Fruit fly (Drosophila melanogaster): ENCODE results near the gene yem.

The yem gene

DNA sequence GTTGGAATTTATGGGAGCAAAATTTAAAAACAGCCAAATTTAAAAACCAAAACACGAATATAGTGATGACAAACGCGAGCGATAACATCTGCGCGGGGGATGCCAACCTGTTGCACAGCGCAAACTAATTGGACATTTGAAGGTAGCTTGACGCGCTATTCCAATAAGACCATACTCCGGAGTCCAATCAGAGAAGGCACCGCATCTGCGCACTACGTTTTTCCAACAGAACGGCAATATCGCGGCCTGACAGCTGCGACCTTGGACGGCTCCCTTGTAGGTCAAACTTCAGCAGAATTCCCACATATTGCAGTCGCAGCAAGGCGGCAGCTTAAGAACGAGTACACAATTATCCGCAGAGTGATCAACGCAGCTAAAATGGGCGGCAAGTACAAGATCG lies 25.4 kb upstream of the yem start, which contains the start of the genes CG11882 and Pglym78 (continued):
- no peak for TF ChIP-seq Asciz (GFP tag; optimal IDR thresholded peaks at IDR 0.05)
- no peak for TF ChIP-seq CG16815 (GFP tag; optimal IDR thresholded peaks at IDR 0.05)
- peak; percentile 83 for TF ChIP-seq vvl (GFP tag; IDR thresholded peaks at IDR 0.05)
- no peak for TF ChIP-seq BtbVII (GFP tag; optimal IDR thresholded peaks at IDR 0.05)
- TF ChIP-seq Doc3 (GFP tag; IDR thresholded peaks at IDR 0.05; ENCODE audit: partially characterized antibody): no peak
- peak; percentile 15; the same call in 1 of the 3 replicates for TF ChIP-seq so (GFP tag; IDR thresholded peaks at IDR 0.05)
- peak; percentile 22; the same call in 1 of the 2 replicates for TF ChIP-seq CG6689 (GFP tag; IDR thresholded peaks at IDR 0.05)
- peak; percentile 20 for TF ChIP-seq CG8478 (optimal IDR thresholded peaks at IDR 0.05)
- peak; percentile 41; the same call in 1 of the 2 replicates for TF ChIP-seq wdn (GFP tag; IDR thresholded peaks at IDR 0.05)
- no peak for TF ChIP-seq CG10959 (GFP tag; IDR thresholded peaks at IDR 0.05)
- TF ChIP-seq Kr (GFP tag; optimal IDR thresholded peaks at IDR 0.05): no peak
- TF ChIP-seq CG10209 (GFP tag; optimal IDR thresholded peaks at IDR 0.05): no peak
- TF ChIP-seq sisA (GFP tag; IDR thresholded peaks at IDR 0.05): peak; percentile 56
- peak; percentile 15; the same call in 1 of the 2 replicates for TF ChIP-seq sens-2 (GFP tag; IDR thresholded peaks at IDR 0.05)
- no peak for TF ChIP-seq jigr1 (GFP tag; IDR thresholded peaks at IDR 0.05)
- TF ChIP-seq CG6654 (GFP tag; optimal IDR thresholded peaks at IDR 0.05): no peak
- no peak for TF ChIP-seq ems (GFP tag; optimal IDR thresholded peaks at IDR 0.05)
- TF ChIP-seq Hr39 (optimal IDR thresholded peaks at IDR 0.05): no peak
- TF ChIP-seq Xbp1 (GFP tag; optimal IDR thresholded peaks at IDR 0.05): peak; percentile 52
- TF ChIP-seq CG10366 (GFP tag; IDR thresholded peaks at IDR 0.05): no peak
- peak; percentile 37; the same call in 1 of the 2 replicates for TF ChIP-seq Drgx (GFP tag; IDR thresholded peaks at IDR 0.05)
- TF ChIP-seq chif (GFP tag; optimal IDR thresholded peaks at IDR 0.05): peak in 1 of 2 experiments; percentile 25
- TF ChIP-seq CG30403 (GFP tag; optimal IDR thresholded peaks at IDR 0.05): peak; percentile 50
- TF ChIP-seq HmgZ (tag; optimal IDR thresholded peaks at IDR 0.05): peak; percentile 89
- peak; percentile 98 for TF ChIP-seq pzg (GFP tag; optimal IDR thresholded peaks at IDR 0.05)
- no peak for TF ChIP-seq CG3407 (GFP tag; optimal IDR thresholded peaks at IDR 0.05)
- TF ChIP-seq CkIIα-i1 (GFP tag; IDR thresholded peaks at IDR 0.05): no peak
- TF ChIP-seq CG7357 (GFP tag; IDR thresholded peaks at IDR 0.05): no peak
- TF ChIP-seq run (tag; optimal IDR thresholded peaks at IDR 0.05): no peak
- no peak for TF ChIP-seq Bteb2 (GFP tag; optimal IDR thresholded peaks at IDR 0.05)
- no peak for TF ChIP-seq fd64A (GFP tag; optimal IDR thresholded peaks at IDR 0.05)
- peak; percentile 48 for TF ChIP-seq CG18599 (GFP tag; optimal IDR thresholded peaks at IDR 0.05)
- peak; percentile 91 for TF ChIP-seq CG1603 (tag; optimal IDR thresholded peaks at IDR 0.05)
- TF ChIP-seq chm (GFP tag; IDR thresholded peaks at IDR 0.05): peak; percentile 80
- TF ChIP-seq Hr3 (GFP tag; optimal IDR thresholded peaks at IDR 0.05): peak; percentile 81
- TF ChIP-seq Rfx (GFP tag; IDR thresholded peaks at IDR 0.05): peak; percentile 75
- no peak for TF ChIP-seq D19A (tag; optimal IDR thresholded peaks at IDR 0.05)
- TF ChIP-seq CG7271 (tag; optimal IDR thresholded peaks at IDR 0.05): no peak
- TF ChIP-seq gcm2 (GFP tag; optimal IDR thresholded peaks at IDR 0.05): no peak
- TF ChIP-seq CG4820 (GFP tag; optimal IDR thresholded peaks at IDR 0.05): no peak
- TF ChIP-seq CG9797 (GFP tag; optimal IDR thresholded peaks at IDR 0.05): peak; percentile 72
- TF ChIP-seq ab (GFP tag; optimal IDR thresholded peaks at IDR 0.05): no peak
- TF ChIP-seq CG3065 (GFP tag; optimal IDR thresholded peaks at IDR 0.05): peak; percentile 27
- no peak for TF ChIP-seq dmrt99B (tag; optimal IDR thresholded peaks at IDR 0.05)
- TF ChIP-seq CG4282 (GFP tag; optimal IDR thresholded peaks at IDR 0.05): peak; percentile 47
- no peak for TF ChIP-seq CG2678 (tag; optimal IDR thresholded peaks at IDR 0.05)
- TF ChIP-seq sim (GFP tag; IDR thresholded peaks at IDR 0.05): no peak
- no peak for TF ChIP-seq HLH3B (GFP tag; IDR thresholded peaks at IDR 0.05)
- peak; percentile 5 for TF ChIP-seq Dip3 (GFP tag; optimal IDR thresholded peaks at IDR 0.05)
- TF ChIP-seq Bgb (GFP tag; IDR thresholded peaks at IDR 0.05; ENCODE audit: partially characterized antibody): peak; percentile 62; the same call in 1 of the 2 replicates
- peak; percentile 76 for TF ChIP-seq Dp (GFP tag; optimal IDR thresholded peaks at IDR 0.05)
- peak; percentile 50 for TF ChIP-seq CG3163 (GFP tag; optimal IDR thresholded peaks at IDR 0.05)
- TF ChIP-seq Antp (GFP tag; optimal IDR thresholded peaks at IDR 0.05): peak; percentile 78

Data from whole organism, embryonic.